Fruit fly (Drosophila melanogaster) whole organism, embryonic: ENCODE measurements around the gene ZIPIC.

Source experiments
- Aef1 ChIP-seq: fragments of 200-800 bp; sonication (Bioruptor generic); IDR thresholded peaks from 3 replicates; pipeline ENCODE4 v1.3.6; 2022; ENCODE audit warnings: missing biosample characterization, missing genetic modification characterization
- B-H2 ChIP-seq: fragments of 200-800 bp; sonication (Bioruptor generic); optimal IDR thresholded peaks from 2 replicates; lab custom pipeline; 2018; ENCODE audit warnings: missing biosample characterization, mild to moderate bottlenecking, missing genetic modification characterization
- Bgb ChIP-seq: fragments of 200-800 bp; sonication (Bioruptor generic); IDR thresholded peaks from 2 replicates; pipeline ENCODE4 v1.3.6; 2022; ENCODE audit warnings: missing biosample characterization, missing genetic modification characterization; ENCODE audit not compliant: partially characterized antibody
- CG10209 ChIP-seq: fragments of 200-800 bp; sonication (Bioruptor generic); optimal IDR thresholded peaks from 3 replicates; lab custom pipeline; 2017; ENCODE audit warnings: missing biosample characterization, mild to moderate bottlenecking, missing genetic modification characterization, missing genetic modification reagents
- CG10654 ChIP-seq: fragments of 200-800 bp; sonication (Bioruptor generic); optimal IDR thresholded peaks from 2 replicates; lab custom pipeline; 2016; ENCODE audit warnings: missing biosample characterization, missing genetic modification characterization
- CG13894 ChIP-seq: fragments of 200-800 bp; sonication (Bioruptor generic); optimal IDR thresholded peaks from 3 replicates; lab custom pipeline; 2018; ENCODE audit warnings: missing biosample characterization, mild to moderate bottlenecking, missing genetic modification characterization, moderate library complexity
- CG14710 ChIP-seq: fragments of 200-800 bp; sonication (Bioruptor generic); optimal IDR thresholded peaks from 3 replicates; lab custom pipeline; 2019; ENCODE audit warnings: missing biosample characterization, mild to moderate bottlenecking, missing genetic modification characterization, moderate library complexity
- CG16863 ChIP-seq: fragments of 200-800 bp; sonication (Bioruptor generic); optimal IDR thresholded peaks from 3 replicates; lab custom pipeline; 2016; ENCODE audit warnings: missing biosample characterization, missing genetic modification characterization
- CG17568 ChIP-seq: fragments of 200-800 bp; sonication (Bioruptor generic); optimal IDR thresholded peaks from 2 replicates; lab custom pipeline; 2018; ENCODE audit warnings: missing biosample characterization, mild to moderate bottlenecking, missing genetic modification characterization, moderate library complexity
- CG2120 ChIP-seq: fragments of 200-800 bp; sonication (Bioruptor generic); optimal IDR thresholded peaks from 3 replicates; lab custom pipeline; 2016; ENCODE audit warnings: missing biosample characterization, missing genetic modification characterization
- CG2678 ChIP-seq: fragments of 200-800 bp; sonication (Bioruptor generic); optimal IDR thresholded peaks from 3 replicates; lab custom pipeline; 2019; ENCODE audit warnings: missing biosample characterization, mild to moderate bottlenecking, missing genetic modification characterization, moderate library complexity
- CG4404 ChIP-seq: fragments of 200-800 bp; sonication (Bioruptor generic); IDR thresholded peaks from 2 replicates; pipeline ENCODE4 v1.3.6; 2022; ENCODE audit warnings: missing biosample characterization, missing genetic modification characterization
- CG5180 ChIP-seq: fragments of 200-800 bp; sonication (Bioruptor generic); optimal IDR thresholded peaks from 3 replicates; lab custom pipeline; 2017; ENCODE audit warnings: missing biosample characterization, missing genetic modification characterization, mild to moderate bottlenecking, moderate library complexity, missing genetic modification reagents
- CG6272 ChIP-seq: fragments of 200-800 bp; sonication (Bioruptor generic); IDR thresholded peaks from 2 replicates; pipeline ENCODE4 v1.3.6; 2022; ENCODE audit warnings: missing biosample characterization, missing genetic modification characterization
- CG7963 ChIP-seq: fragments of 200-800 bp; sonication (Bioruptor generic); IDR thresholded peaks from 3 replicates; pipeline ENCODE4 v1.3.6; 2022; ENCODE audit warnings: missing biosample characterization, missing genetic modification characterization; ENCODE audit not compliant: partially characterized antibody
- CG7987 ChIP-seq: fragments of 200-800 bp; sonication (Bioruptor generic); optimal IDR thresholded peaks from 2 replicates; lab custom pipeline; 2018; ENCODE audit warnings: missing biosample characterization, mild to moderate bottlenecking, missing genetic modification characterization, moderate library complexity
- CG9215 ChIP-seq: fragments of 200-800 bp; sonication (Bioruptor generic); IDR thresholded peaks from 2 replicates; pipeline ENCODE4 v1.3.6; 2022; ENCODE audit warnings: missing biosample characterization, missing genetic modification characterization
- Eip74EF ChIP-seq, 2 experiments: fragments of 200-800 bp in 1 of 2; fragments of >200 bp in 1 of 2; sonication (Bioruptor generic) in 1 of 2; optimal IDR thresholded peaks; 2 replicates each; lab custom pipeline; 2017 to 2019; ENCODE audit warnings: missing biosample characterization in 2 of 2, missing genetic modification characterization in 2 of 2, mild to moderate bottlenecking in 1 of 2, moderate library complexity in 1 of 2
- Elba2 ChIP-seq: fragments of 200-800 bp; sonication (Bioruptor generic); optimal IDR thresholded peaks from 3 replicates; lab custom pipeline; 2016; ENCODE audit warnings: missing biosample characterization, missing genetic modification characterization
- Gug ChIP-seq: fragments of 200-800 bp; sonication (Bioruptor generic); IDR thresholded peaks from 4 replicates; pipeline ENCODE4 v1.3.6; 2022; ENCODE audit warnings: missing biosample characterization, missing genetic modification characterization
- HmgZ ChIP-seq: fragments of 200-800 bp; sonication (Bioruptor generic); optimal IDR thresholded peaks from 2 replicates; lab custom pipeline; 2018; ENCODE audit warnings: missing biosample characterization, mild to moderate bottlenecking, missing genetic modification characterization
- NC2α ChIP-seq: fragments of 200-800 bp; sonication (Bioruptor generic); optimal IDR thresholded peaks from 2 replicates; lab custom pipeline; 2016; ENCODE audit warnings: missing biosample characterization, missing genetic modification characterization
- NC2β ChIP-seq: fragments of 200-800 bp; sonication (Bioruptor generic); optimal IDR thresholded peaks from 2 replicates; lab custom pipeline; 2016; ENCODE audit warnings: missing biosample characterization, missing genetic modification characterization
- Neu2 ChIP-seq: fragments of 200-800 bp; sonication (Bioruptor generic); optimal IDR thresholded peaks from 3 replicates; lab custom pipeline; 2016; ENCODE audit warnings: missing biosample characterization, missing genetic modification characterization, borderline replicate concordance
- Nf-YB ChIP-seq: fragments of 200-800 bp; sonication (Bioruptor generic); optimal IDR thresholded peaks from 3 replicates; lab custom pipeline; 2019; ENCODE audit warnings: missing biosample characterization, mild to moderate bottlenecking, missing genetic modification characterization, moderate library complexity
- Sry-δ ChIP-seq: fragments of 200-800 bp; sonication (Bioruptor generic); optimal IDR thresholded peaks from 2 replicates; lab custom pipeline; 2016; ENCODE audit warnings: missing biosample characterization, missing genetic modification characterization
- Tbp ChIP-seq: fragments of >200 bp; optimal IDR thresholded peaks from 2 replicates; lab custom pipeline; 2018; ENCODE audit warnings: missing biosample characterization, missing genetic modification characterization
- ap ChIP-seq: fragments of 200-800 bp; sonication (Bioruptor generic); IDR thresholded peaks from 2 replicates; pipeline ENCODE4 v1.3.6; 2022; ENCODE audit warnings: missing biosample characterization, missing genetic modification characterization
- ase ChIP-seq: fragments of 200-800 bp; sonication (Bioruptor generic); IDR thresholded peaks from 3 replicates; pipeline ENCODE4 v1.3.6; 2022; ENCODE audit warnings: missing biosample characterization, missing genetic modification characterization
- bsh ChIP-seq, 2 experiments: fragments of 200-800 bp; sonication (Bioruptor generic); optimal IDR thresholded peaks; 2 replicates each; lab custom pipeline; 2017 to 2018; ENCODE audit warnings: mild to moderate bottlenecking in 2 of 2, missing biosample characterization in 2 of 2, missing genetic modification characterization in 2 of 2, moderate library complexity in 1 of 2
- caup ChIP-seq: fragments of 200-800 bp; sonication (Bioruptor generic); optimal IDR thresholded peaks from 3 replicates; lab custom pipeline; 2017; ENCODE audit warnings: missing biosample characterization, mild to moderate bottlenecking, missing genetic modification characterization, moderate library complexity; ENCODE audit not compliant: severe bottlenecking
- crc ChIP-seq: fragments of 200-800 bp; sonication (Bioruptor generic); optimal IDR thresholded peaks from 2 replicates; lab custom pipeline; 2016; ENCODE audit warnings: missing biosample characterization, missing genetic modification characterization
- crol ChIP-seq: fragments of 200-800 bp; sonication (Bioruptor generic); IDR thresholded peaks from 2 replicates; pipeline ENCODE4 v1.3.6; 2022; ENCODE audit warnings: missing biosample characterization, missing genetic modification characterization
- crp ChIP-seq, 2 experiments: fragments of 200-800 bp; sonication (Bioruptor generic); optimal IDR thresholded peaks; 2 replicates in 1 of 2; 3 replicates in 1 of 2; lab custom pipeline; 2017; ENCODE audit warnings: missing biosample characterization in 2 of 2, missing genetic modification characterization in 2 of 2, mild to moderate bottlenecking in 1 of 2, moderate library complexity in 1 of 2
- emc ChIP-seq: fragments of 200-800 bp; sonication (Bioruptor generic); optimal IDR thresholded peaks from 2 replicates; lab custom pipeline; 2016; ENCODE audit warnings: missing biosample characterization, missing genetic modification characterization
- exex ChIP-seq: fragments of 200-800 bp; sonication (Bioruptor generic); optimal IDR thresholded peaks from 4 replicates; lab custom pipeline; 2018; ENCODE audit warnings: missing biosample characterization, mild to moderate bottlenecking, missing genetic modification characterization, moderate library complexity
- fd3F ChIP-seq: fragments of 200-800 bp; sonication (Bioruptor generic); optimal IDR thresholded peaks from 2 replicates; lab custom pipeline; 2018; ENCODE audit warnings: missing biosample characterization, mild to moderate bottlenecking, missing genetic modification characterization, moderate library complexity
- fd96Cb ChIP-seq: fragments of 200-800 bp; sonication (Bioruptor generic); optimal IDR thresholded peaks from 2 replicates; lab custom pipeline; 2018; ENCODE audit warnings: missing biosample characterization, mild to moderate bottlenecking, missing genetic modification characterization, moderate library complexity
- fru ChIP-seq: fragments of >200 bp; optimal IDR thresholded peaks from 2 replicates; lab custom pipeline; 2017
- ind ChIP-seq: fragments of 200-800 bp; sonication (Bioruptor generic); optimal IDR thresholded peaks from 3 replicates; lab custom pipeline; 2016; ENCODE audit warnings: missing biosample characterization, missing genetic modification characterization
- kay ChIP-seq: fragments of 200-800 bp; sonication (Bioruptor generic); optimal IDR thresholded peaks from 2 replicates; lab custom pipeline; 2016; ENCODE audit warnings: missing biosample characterization, missing genetic modification characterization
- nerfin-1 ChIP-seq: fragments of 200-800 bp; sonication (Bioruptor generic); optimal IDR thresholded peaks from 3 replicates; lab custom pipeline; 2019; ENCODE audit warnings: missing biosample characterization, mild to moderate bottlenecking, missing genetic modification characterization, moderate library complexity
- pros ChIP-seq: fragments of 200-800 bp; sonication (Bioruptor generic); optimal IDR thresholded peaks from 3 replicates; lab custom pipeline; 2019; ENCODE audit warnings: missing biosample characterization, mild to moderate bottlenecking, missing genetic modification characterization, moderate library complexity
- scrt ChIP-seq: fragments of 200-800 bp; sonication (Bioruptor generic); optimal IDR thresholded peaks from 2 replicates; lab custom pipeline; 2018; ENCODE audit warnings: missing biosample characterization, mild to moderate bottlenecking, missing genetic modification characterization, moderate library complexity
- ttk ChIP-seq: fragments of 200-800 bp; sonication (Bioruptor generic); IDR thresholded peaks from 2 replicates; pipeline ENCODE4 v2.1.2; 2022; ENCODE audit warnings: missing biosample characterization, missing genetic modification characterization
- twi ChIP-seq: fragments of 200-800 bp; optimal IDR thresholded peaks from 2 replicates; lab custom pipeline; 2019; ENCODE audit warnings: missing biosample characterization, mild to moderate bottlenecking, missing genetic modification characterization, moderate library complexity
- unpg ChIP-seq: fragments of 200-800 bp; sonication (Bioruptor generic); optimal IDR thresholded peaks from 3 replicates; lab custom pipeline; 2018; ENCODE audit warnings: missing biosample characterization, mild to moderate bottlenecking, missing genetic modification characterization, moderate library complexity
- usp ChIP-seq: fragments of >200 bp; optimal IDR thresholded peaks from 2 replicates; lab custom pipeline; 2017; ENCODE audit warnings: missing biosample characterization, missing genetic modification characterization
- vvl ChIP-seq: fragments of 200-800 bp; sonication (Bioruptor generic); IDR thresholded peaks from 2 replicates; pipeline ENCODE4 v1.3.6; 2022; ENCODE audit warnings: missing biosample characterization, missing genetic modification characterization
- z ChIP-seq: fragments of 200-800 bp; sonication (Bioruptor generic); IDR thresholded peaks from 3 replicates; pipeline ENCODE4 v1.3.6; 2022; ENCODE audit warnings: missing biosample characterization, missing genetic modification characterization

Gene ZIPIC

DNA sequence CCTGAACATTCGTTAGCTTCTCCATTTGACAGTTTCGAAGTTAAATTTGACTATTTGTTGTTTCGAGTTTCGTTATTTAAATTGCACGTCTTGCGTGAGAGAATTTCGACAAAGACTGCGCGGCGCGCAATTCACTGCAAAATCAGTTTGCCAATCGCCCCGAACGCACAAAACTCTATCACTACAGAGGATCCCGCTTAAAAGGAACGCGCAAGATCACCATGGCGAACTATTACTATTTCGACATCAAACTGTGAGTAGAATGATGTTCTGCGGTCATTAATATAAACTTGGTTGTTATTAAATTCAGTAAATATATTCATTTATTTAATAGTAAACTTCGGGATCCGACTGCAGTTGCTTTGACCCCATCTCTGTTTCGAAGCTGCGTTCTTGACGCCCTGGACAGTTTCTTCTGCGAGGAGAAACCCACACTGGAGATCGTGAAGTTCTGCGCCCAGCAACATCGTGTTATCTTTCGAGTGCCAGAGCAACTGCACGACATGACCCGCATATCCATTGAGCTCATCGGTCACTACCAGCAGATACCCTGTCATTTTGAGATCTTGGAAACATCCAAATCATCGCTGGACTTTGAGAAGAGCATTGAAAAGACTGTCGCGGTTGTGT is 19.4 kb upstream of the ZIPIC start, which contains the start of the genes Rpp14b and spn-A (continued):
- no peak for TF ChIP-seq pros (GFP tag; lab: Kevin White, UChicago)
- TF ChIP-seq Aef1 (GFP tag; lab: Robert Waterston, UW), result no peak
- no peak for TF ChIP-seq Sry-δ (GFP tag; lab: Kevin White, UChicago)
- TF ChIP-seq CG9215 (GFP tag; lab: Robert Waterston, UW), result no peak
- no peak for TF ChIP-seq CG13894 (tag; lab: Kevin White, UChicago)
- TF ChIP-seq exex, result no peak
- TF ChIP-seq Gug (GFP tag; lab: Robert Waterston, UW), result peak; percentile 53; the same call in 2 of the 4 replicates
- TF ChIP-seq CG7963 (GFP tag; lab: Robert Waterston, UW), result no peak; the same call in 2 of the 3 replicates
- no peak for TF ChIP-seq crp (GFP tag; optimal IDR thresholded peaks at IDR 0.05; lab: Kevin White, UChicago)
- TF ChIP-seq B-H2, result peak; percentile 46
- peak; percentile 25 for TF ChIP-seq HmgZ
- 0 out of 2 replicates have a peak, but pooled peaks have one; percentile 13 for TF ChIP-seq Bgb (GFP tag; lab: Robert Waterston, UW)
- TF ChIP-seq z (GFP tag; lab: Robert Waterston, UW), result no peak
- TF ChIP-seq twi, result no peak
- peak; percentile 48; the same call in 1 of the 2 replicates for TF ChIP-seq vvl (GFP tag; lab: Robert Waterston, UW)
- no peak for TF ChIP-seq CG7987 (GFP tag; lab: Kevin White, UChicago)
- 0 out of 3 replicates have a peak, but pooled peaks have one; percentile 16 for TF ChIP-seq ase
- peak; percentile 13 for TF ChIP-seq CG2678 (tag; lab: Kevin White, UChicago)
- TF ChIP-seq caup (GFP tag; lab: Kevin White, UChicago), result no peak
- TF ChIP-seq ap (GFP tag; lab: Robert Waterston, UW), result no peak
- TF ChIP-seq CG6272 (GFP tag; lab: Robert Waterston, UW), result no peak
- TF ChIP-seq kay, result no peak
- no peak for TF ChIP-seq nerfin-1 (tag; lab: Kevin White, UChicago)
- TF ChIP-seq CG10654 (GFP tag; lab: Kevin White, UChicago), result no peak
- TF ChIP-seq ind, result peak; percentile 11
- TF ChIP-seq NC2α (GFP tag; lab: Kevin White, UChicago), result no peak
- TF ChIP-seq unpg, result peak; percentile 20
- no peak for TF ChIP-seq Tbp (GFP tag; lab: Kevin White, UChicago)
- no peak for TF ChIP-seq CG14710 (tag; lab: Kevin White, UChicago)
- no peak for TF ChIP-seq usp (GFP tag; lab: Kevin White, UChicago)
- no peak for TF ChIP-seq ttk
- TF ChIP-seq bsh (GFP tag; optimal IDR thresholded peaks at IDR 0.05; lab: Kevin White, UChicago), result no peak
- TF ChIP-seq CG4404, result peak; percentile 44; the same call in 1 of the 2 replicates
- TF ChIP-seq CG10209, result no peak
- no peak for TF ChIP-seq CG16863 (GFP tag; lab: Kevin White, UChicago)
- TF ChIP-seq fd96Cb (tag; lab: Kevin White, UChicago), result no peak
- TF ChIP-seq crc (GFP tag; lab: Kevin White, UChicago), result no peak
- TF ChIP-seq scrt (GFP tag; lab: Kevin White, UChicago), result no peak
- TF ChIP-seq emc (GFP tag; lab: Kevin White, UChicago), result no peak
- no peak for TF ChIP-seq fru (lab: Kevin White, UChicago)
- no peak for TF ChIP-seq CG2120
- no peak for TF ChIP-seq Neu2 (GFP tag; lab: Kevin White, UChicago)
- TF ChIP-seq Nf-YB (GFP tag; lab: Kevin White, UChicago), result no peak
- no peak for TF ChIP-seq fd3F (GFP tag; lab: Kevin White, UChicago)
- TF ChIP-seq Elba2, result no peak
- TF ChIP-seq NC2β (GFP tag; lab: Kevin White, UChicago), result no peak
- TF ChIP-seq CG17568 (GFP tag; lab: Kevin White, UChicago), result no peak
- TF ChIP-seq crol (GFP tag; lab: Robert Waterston, UW), result no peak
- no peak for TF ChIP-seq CG5180 (GFP tag; lab: Kevin White, UChicago)
- no peak for TF ChIP-seq Eip74EF (GFP tag; optimal IDR thresholded peaks at IDR 0.05; lab: Kevin White, UChicago)
